Fruit fly (Drosophila melanogaster) whole organism, prepupa: ENCODE data around the gene Sgs3.

ENCODE experiments used
- CG10631 ChIP-seq: fragments of 200-800 bp; sonication (Bioruptor generic); optimal IDR thresholded peaks from 2 replicates; lab custom pipeline; 2016; ENCODE audit warnings: missing biosample characterization, missing genetic modification characterization
- CG10669 ChIP-seq: fragments of 200-800 bp; sonication (Bioruptor generic); optimal IDR thresholded peaks from 3 replicates; lab custom pipeline; 2018; ENCODE audit warnings: missing biosample characterization, mild to moderate bottlenecking, missing genetic modification characterization, moderate library complexity
- CG11762 ChIP-seq: fragments of 200-800 bp; sonication (Bioruptor generic); optimal IDR thresholded peaks from 3 replicates; lab custom pipeline; 2016; ENCODE audit warnings: missing biosample characterization, missing genetic modification characterization; ENCODE audit not compliant: insufficient read depth
- CG15336 ChIP-seq: fragments of 200-800 bp; sonication (Bioruptor generic); IDR thresholded peaks from 2 replicates; pipeline ENCODE4 v1.3.6; 2022; ENCODE audit warnings: missing biosample characterization, missing genetic modification characterization
- CG1621 ChIP-seq: fragments of 200-800 bp; sonication (Bioruptor generic); optimal IDR thresholded peaks from 3 replicates; lab custom pipeline; 2018; ENCODE audit warnings: missing biosample characterization, mild to moderate bottlenecking, missing genetic modification characterization
- CG16779 ChIP-seq: fragments of 200-800 bp; sonication (Bioruptor generic); optimal IDR thresholded peaks from 3 replicates; lab custom pipeline; 2017; ENCODE audit warnings: missing biosample characterization, mild to moderate bottlenecking, missing genetic modification characterization
- CG31627 ChIP-seq: fragments of 200-800 bp; sonication (Bioruptor generic); optimal IDR thresholded peaks from 3 replicates; lab custom pipeline; 2016; ENCODE audit warnings: missing biosample characterization, missing genetic modification characterization
- CG32006 ChIP-seq: fragments of 200-800 bp; sonication (Bioruptor generic); optimal IDR thresholded peaks from 3 replicates; lab custom pipeline; 2017; ENCODE audit warnings: missing biosample characterization, mild to moderate bottlenecking, missing genetic modification characterization
- CG34406 ChIP-seq: fragments of 200-800 bp; sonication (Bioruptor generic); optimal IDR thresholded peaks from 3 replicates; lab custom pipeline; 2016; ENCODE audit warnings: missing biosample characterization, missing genetic modification characterization
- CG4318 ChIP-seq: fragments of 200-800 bp; sonication (Bioruptor generic); optimal IDR thresholded peaks from 3 replicates; lab custom pipeline; 2017; ENCODE audit warnings: missing biosample characterization, mild to moderate bottlenecking, missing genetic modification characterization
- CG6163 ChIP-seq: fragments of 200-800 bp; sonication (Bioruptor generic); IDR thresholded peaks from 3 replicates; pipeline ENCODE4 v1.3.6; 2022; ENCODE audit warnings: missing biosample characterization, missing genetic modification characterization
- CG6276 ChIP-seq: fragments of 200-800 bp; sonication (Bioruptor generic); optimal IDR thresholded peaks from 2 replicates; lab custom pipeline; 2017; ENCODE audit warnings: missing biosample characterization, mild to moderate bottlenecking, missing genetic modification characterization
- CG6792 ChIP-seq: fragments of 200-800 bp; sonication (Bioruptor generic); optimal IDR thresholded peaks from 3 replicates; lab custom pipeline; 2016; ENCODE audit warnings: missing biosample characterization, missing genetic modification characterization
- CG6854 ChIP-seq: fragments of 200-800 bp; sonication (Bioruptor generic); optimal IDR thresholded peaks from 2 replicates; lab custom pipeline; 2017; ENCODE audit warnings: missing biosample characterization, mild to moderate bottlenecking, missing genetic modification characterization
- CG8119 ChIP-seq: fragments of 200-800 bp; sonication (Bioruptor generic); IDR thresholded peaks from 3 replicates; pipeline ENCODE4 v1.3.6; 2022; ENCODE audit warnings: missing biosample characterization, missing genetic modification characterization
- CG8319 ChIP-seq: fragments of 200-800 bp; sonication (Bioruptor generic); optimal IDR thresholded peaks from 3 replicates; lab custom pipeline; 2016; ENCODE audit warnings: missing biosample characterization, missing genetic modification characterization
- Eip75B ChIP-seq: fragments of 200-800 bp; sonication (Bioruptor generic); optimal IDR thresholded peaks from 3 replicates; lab custom pipeline; 2016; ENCODE audit warnings: missing biosample characterization, missing genetic modification characterization
- Eip78C ChIP-seq: fragments of 200-800 bp; sonication (Bioruptor generic); peaks from one replicate; lab custom pipeline; 2016; ENCODE audit warnings: missing biosample characterization, missing genetic modification characterization
- Ets21C ChIP-seq: fragments of 200-800 bp; sonication (Bioruptor generic); optimal IDR thresholded peaks from 3 replicates; lab custom pipeline; 2016; ENCODE audit warnings: missing biosample characterization, missing genetic modification characterization
- Ets96B ChIP-seq: fragments of 200-800 bp; optimal IDR thresholded peaks from 2 replicates; lab custom pipeline; 2019; ENCODE audit warnings: missing biosample characterization, mild to moderate bottlenecking, missing genetic modification characterization, moderate library complexity
- Gug ChIP-seq: fragments of 200-800 bp; sonication (Bioruptor generic); IDR thresholded peaks from 2 replicates; pipeline ENCODE4 v1.3.6; 2022; ENCODE audit warnings: missing biosample characterization, missing genetic modification characterization
- Hr38 ChIP-seq: sonication (Bioruptor generic); optimal IDR thresholded peaks from 2 replicates; lab custom pipeline; 2016; ENCODE audit warnings: missing biosample characterization, missing genetic modification characterization
- Hr4 ChIP-seq: fragments of 200-800 bp; sonication (Bioruptor generic); optimal IDR thresholded peaks from 3 replicates; lab custom pipeline; 2016; ENCODE audit warnings: missing biosample characterization, missing genetic modification characterization
- OdsH ChIP-seq: fragments of 200-800 bp; sonication (Bioruptor generic); optimal IDR thresholded peaks from 3 replicates; lab custom pipeline; 2016; ENCODE audit warnings: missing biosample characterization, missing genetic modification characterization
- Smox ChIP-seq: fragments of 200-800 bp; sonication (Bioruptor generic); optimal IDR thresholded peaks from 3 replicates; lab custom pipeline; 2016; ENCODE audit warnings: missing biosample characterization, missing genetic modification characterization
- Sox102F ChIP-seq: fragments of 200-800 bp; sonication (Bioruptor generic); optimal IDR thresholded peaks from 2 replicates; lab custom pipeline; 2016; ENCODE audit warnings: missing biosample characterization, mild to moderate bottlenecking, missing genetic modification characterization
- acj6 ChIP-seq: fragments of 200-800 bp; sonication (Bioruptor generic); optimal IDR thresholded peaks from 3 replicates; lab custom pipeline; 2016; ENCODE audit warnings: missing biosample characterization, missing genetic modification characterization
- cyc ChIP-seq: fragments of 200-800 bp; sonication (Bioruptor generic); optimal IDR thresholded peaks from 3 replicates; lab custom pipeline; 2016; ENCODE audit warnings: missing biosample characterization, missing genetic modification characterization
- eg ChIP-seq: fragments of 200-800 bp; sonication (Bioruptor generic); IDR thresholded peaks from 3 replicates; pipeline ENCODE4 v1.3.6; 2022; ENCODE audit warnings: missing biosample characterization, missing genetic modification characterization
- esn ChIP-seq: fragments of 200-800 bp; sonication (Bioruptor generic); optimal IDR thresholded peaks from 2 replicates; lab custom pipeline; 2016; ENCODE audit warnings: missing biosample characterization, mild to moderate bottlenecking, missing genetic modification characterization, moderate library complexity
- fd59A ChIP-seq: fragments of 200-800 bp; sonication (Bioruptor generic); optimal IDR thresholded peaks from 2 replicates; lab custom pipeline; 2017; ENCODE audit warnings: missing biosample characterization, mild to moderate bottlenecking, missing genetic modification characterization, missing genetic modification reagents
- fd85E ChIP-seq: fragments of 200-800 bp; sonication (Bioruptor generic); optimal IDR thresholded peaks from 3 replicates; lab custom pipeline; 2016; ENCODE audit warnings: missing biosample characterization, missing genetic modification characterization
- fkh ChIP-seq: fragments of 200-800 bp; sonication (Bioruptor generic); optimal IDR thresholded peaks from 3 replicates; lab custom pipeline; 2017; ENCODE audit warnings: missing biosample characterization, mild to moderate bottlenecking, missing genetic modification characterization, moderate library complexity
- lz ChIP-seq: fragments of 200-800 bp; sonication (Bioruptor generic); optimal IDR thresholded peaks from 3 replicates; lab custom pipeline; 2016; ENCODE audit warnings: missing biosample characterization, missing genetic modification characterization
- net ChIP-seq: fragments of 200-800 bp; sonication (Bioruptor generic); optimal IDR thresholded peaks from 3 replicates; lab custom pipeline; 2016; ENCODE audit warnings: missing biosample characterization, missing genetic modification characterization
- pdm3 ChIP-seq: fragments of 200-800 bp; sonication (Bioruptor generic); optimal IDR thresholded peaks from 3 replicates; lab custom pipeline; 2016; ENCODE audit warnings: missing biosample characterization, missing genetic modification characterization
- salr ChIP-seq, 2 experiments: fragments of 200-800 bp; sonication (Bioruptor generic); optimal IDR thresholded peaks; 3 replicates each; lab custom pipeline; 2016 to 2018; ENCODE audit warnings: missing biosample characterization in 2 of 2, missing genetic modification characterization in 2 of 2, mild to moderate bottlenecking in 1 of 2
- svp ChIP-seq: fragments of 200-800 bp; sonication (Bioruptor generic); peaks from one replicate; lab custom pipeline; 2016; ENCODE audit warnings: missing biosample characterization, missing genetic modification characterization
- vri ChIP-seq: fragments of 200-800 bp; sonication (Bioruptor generic); optimal IDR thresholded peaks from 3 replicates; lab custom pipeline; 2016; ENCODE audit warnings: missing biosample characterization, mild to moderate bottlenecking, missing genetic modification characterization

Sgs3 gene

dm6 chr3L:11547302-11547994 is 35.4 kb downstream of the Sgs3 start:
- TF ChIP-seq CG6276 (GFP tag; lab: Kevin White, UChicago) (peak; percentile 34), Eip78C (peak; percentile 25), cyc (GFP tag; lab: Kevin White, UChicago) (no peak)

- no peak for TF ChIP-seq cyc (GFP tag; lab: Kevin White, UChicago)
Observed at dm6 chr3L:11548009-11548408, 36.0 kb downstream of the Sgs3 start.

- peak; percentile 11 for TF ChIP-seq Eip78C
- TF ChIP-seq Eip75B: no peak
- TF ChIP-seq CG15336 (GFP tag; lab: Robert Waterston, UW): 0 out of 2 replicates have a peak, but pooled peaks have one; percentile 27
- no peak for TF ChIP-seq svp (GFP tag; lab: Kevin White, UChicago)
- peak; percentile 22 for TF ChIP-seq CG6276 (GFP tag; lab: Kevin White, UChicago)
- peak; percentile 61; the same call in 2 of the 3 replicates for TF ChIP-seq eg (GFP tag; lab: Robert Waterston, UW)
- TF ChIP-seq CG8119 (GFP tag; lab: Robert Waterston, UW): peak; percentile 55; the same call in 2 of the 3 replicates
- peak; percentile 13; the same call in 1 of the 2 replicates for TF ChIP-seq Gug (GFP tag; lab: Robert Waterston, UW)
Observed at dm6 chr3L:11549432-11549831, 37.4 kb downstream of the Sgs3 start.

dm6 chr3L:11550359-11551056 is 38.5 kb downstream of the Sgs3 start:
- TF ChIP-seq CG31627 (no peak), Ets21C (GFP tag; lab: Kevin White, UChicago) (no peak), salr (GFP tag; optimal IDR thresholded peaks at IDR 0.05; lab: Kevin White, UChicago) (no peak), CG6792 (GFP tag; lab: Kevin White, UChicago) (no peak), fkh (GFP tag; lab: Kevin White, UChicago) (peak; percentile 66), CG8319 (GFP tag; lab: Kevin White, UChicago) (no peak), CG10669 (GFP tag; lab: Kevin White, UChicago) (no peak), CG6163 (GFP tag; lab: Robert Waterston, UW) (0 out of 3 replicates have a peak, but pooled peaks have one; percentile 24)
- TF ChIP-seq, all 60 proteins: peak for 2

- peak; percentile 75; the same call in 2 of the 3 replicates for TF ChIP-seq CG6163 (GFP tag; lab: Robert Waterston, UW)
- TF ChIP-seq esn (GFP tag; lab: Kevin White, UChicago): peak; percentile 57
- peak; percentile 72 for TF ChIP-seq Hr4 (GFP tag; lab: Kevin White, UChicago)
- TF ChIP-seq acj6 (GFP tag; lab: Kevin White, UChicago): peak; percentile 47
- peak; percentile 43 for TF ChIP-seq Sox102F (GFP tag; lab: Kevin White, UChicago)
- peak; percentile 51 for TF ChIP-seq OdsH (GFP tag; lab: Kevin White, UChicago)
- peak; percentile 31 for TF ChIP-seq CG1621 (tag; lab: Kevin White, UChicago)
- TF ChIP-seq CG16779 (tag; lab: Kevin White, UChicago): no peak
- TF ChIP-seq Eip75B: peak; percentile 62
- peak; percentile 70 for TF ChIP-seq CG10669 (GFP tag; lab: Kevin White, UChicago)
- no peak for TF ChIP-seq fkh (GFP tag; lab: Kevin White, UChicago)
- peak; percentile 78 for TF ChIP-seq CG32006 (GFP tag; lab: Kevin White, UChicago)
- no peak for TF ChIP-seq fd85E (GFP tag; lab: Kevin White, UChicago)
- TF ChIP-seq Hr38 (GFP tag; lab: Kevin White, UChicago): no peak
- TF ChIP-seq CG15336 (GFP tag; lab: Robert Waterston, UW): peak; percentile 76
- TF ChIP-seq net (GFP tag; lab: Kevin White, UChicago): peak; percentile 63
- TF ChIP-seq CG10631 (GFP tag; lab: Kevin White, UChicago): peak; percentile 54
- no peak for TF ChIP-seq CG6854 (GFP tag; lab: Kevin White, UChicago)
- peak; percentile 71 for TF ChIP-seq Ets96B (tag; lab: Kevin White, UChicago)
- peak; percentile 76 for TF ChIP-seq svp (GFP tag; lab: Kevin White, UChicago)
- TF ChIP-seq CG6792 (GFP tag; lab: Kevin White, UChicago): peak; percentile 44
- TF ChIP-seq vri (GFP tag; lab: Kevin White, UChicago): no peak
- peak; percentile 87 for TF ChIP-seq Eip78C
- peak; percentile 59 for TF ChIP-seq pdm3 (GFP tag; lab: Kevin White, UChicago)
- peak; percentile 33 for TF ChIP-seq CG11762
- peak; percentile 36 for TF ChIP-seq fd59A (GFP tag; lab: Kevin White, UChicago)
- peak; percentile 47 for TF ChIP-seq lz
- peak; percentile 48 for TF ChIP-seq Smox
- peak; percentile 51 for TF ChIP-seq CG34406 (GFP tag; lab: Kevin White, UChicago)
- no peak for TF ChIP-seq Ets21C (GFP tag; lab: Kevin White, UChicago)
- peak; percentile 33 to 34 for TF ChIP-seq salr (GFP tag; optimal IDR thresholded peaks at IDR 0.05; lab: Kevin White, UChicago)
- peak; percentile 81 for TF ChIP-seq eg (GFP tag; lab: Robert Waterston, UW)
- TF ChIP-seq Gug (GFP tag; lab: Robert Waterston, UW): peak; percentile 53
- peak; percentile 47 for TF ChIP-seq CG4318 (GFP tag; lab: Kevin White, UChicago)
Observed at dm6 chr3L:11551949-11552348, 39.9 kb downstream of the Sgs3 start.
